Worm (Caenorhabditis elegans) whole organism, L2 larva: ENCODE results near the gene cdk-5.

ENCODE experiments used
- C34F6.9 ChIP-seq: fragments of 150-350 bp; optimal IDR thresholded peaks from 2 replicates; lab custom pipeline; 2014; ENCODE audit warnings: missing biosample characterization, missing genetic modification characterization
- R02D3.7 ChIP-seq: fragments of 150-350 bp; optimal IDR thresholded peaks from 2 replicates; lab custom pipeline; 2014; ENCODE audit warnings: missing biosample characterization, missing genetic modification characterization
- alr-1 ChIP-seq: fragments of 150-350 bp; optimal IDR thresholded peaks from 2 replicates; lab custom pipeline; 2014; ENCODE audit warnings: missing biosample characterization, missing genetic modification characterization
- aly-2 ChIP-seq: fragments of 150-350 bp; optimal IDR thresholded peaks from 2 replicates; lab custom pipeline; 2014; ENCODE audit warnings: missing biosample characterization, missing genetic modification characterization
- ama-1 ChIP-seq: fragments of 150-350 bp; optimal IDR thresholded peaks from 2 replicates; lab custom pipeline; 2018; ENCODE audit warnings: inconsistent platforms
- blmp-1 ChIP-seq: sonication (generic microtip); optimal IDR thresholded peaks from 2 replicates; lab custom pipeline; 2017; ENCODE audit warnings: missing genetic modification characterization, mild to moderate bottlenecking, missing compliant biosample characterization, antibody characterized with exemption, moderate library complexity; ENCODE audit not compliant: insufficient read depth
- ceh-16 ChIP-seq: fragments of 150-350 bp; optimal IDR thresholded peaks from 2 replicates; lab custom pipeline; 2014; ENCODE audit warnings: missing biosample characterization, missing genetic modification characterization
- ceh-82 ChIP-seq: fragments of 150-350 bp; optimal IDR thresholded peaks from 2 replicates; lab custom pipeline; 2014; ENCODE audit warnings: missing biosample characterization, missing genetic modification characterization
- crh-2 ChIP-seq: sonication (generic microtip); optimal IDR thresholded peaks from 2 replicates; lab custom pipeline; 2017; ENCODE audit warnings: missing biosample characterization, missing genetic modification characterization
- dmd-4 ChIP-seq: sonication (generic microtip); optimal IDR thresholded peaks from 2 replicates; lab custom pipeline; 2017; ENCODE audit warnings: missing biosample characterization, missing genetic modification characterization
- egl-27 ChIP-seq: sonication (generic microtip); optimal IDR thresholded peaks from 3 replicates; lab custom pipeline; 2017; ENCODE audit warnings: missing biosample characterization, missing genetic modification reagents, missing genetic modification characterization
- elt-3 ChIP-seq: sonication (generic microtip); optimal IDR thresholded peaks from 2 replicates; lab custom pipeline; 2017; ENCODE audit warnings: missing biosample characterization, missing genetic modification characterization
- fos-1 ChIP-seq: fragments of 150-350 bp; optimal IDR thresholded peaks from 2 replicates; lab custom pipeline; 2014; ENCODE audit warnings: missing biosample characterization, missing genetic modification characterization
- gmeb-1 ChIP-seq: fragments of 150-350 bp; optimal IDR thresholded peaks from 2 replicates; lab custom pipeline; 2014; ENCODE audit warnings: missing biosample characterization, missing genetic modification characterization
- lin-13 ChIP-seq: fragments of 150-350 bp; optimal IDR thresholded peaks from 2 replicates; lab custom pipeline; 2014; ENCODE audit warnings: missing biosample characterization, missing genetic modification reagents, missing genetic modification characterization
- lin-39 ChIP-seq: fragments of 150-350 bp; optimal IDR thresholded peaks from 2 replicates; lab custom pipeline; 2014; ENCODE audit warnings: missing biosample characterization, missing genetic modification reagents, missing genetic modification characterization
- lsy-2 ChIP-seq, 2 experiments: fragments of 150-350 bp in 1 of 2; sonication (generic microtip) in 1 of 2; optimal IDR thresholded peaks; 2 replicates each; lab custom pipeline; 2014 to 2017; ENCODE audit warnings: missing biosample characterization in 2 of 2, missing genetic modification characterization in 2 of 2
- mab-5 ChIP-seq: fragments of 150-350 bp; optimal IDR thresholded peaks from 2 replicates; lab custom pipeline; 2014; ENCODE audit warnings: missing biosample characterization, missing genetic modification characterization
- mbf-1 ChIP-seq: sonication (generic microtip); optimal IDR thresholded peaks from 2 replicates; lab custom pipeline; 2017; ENCODE audit warnings: missing biosample characterization, missing genetic modification characterization
- nhr-11 ChIP-seq: fragments of 150-350 bp; optimal IDR thresholded peaks from 2 replicates; lab custom pipeline; 2014; ENCODE audit warnings: missing biosample characterization, missing genetic modification characterization
- nhr-12 ChIP-seq: fragments of 150-350 bp; optimal IDR thresholded peaks from 2 replicates; lab custom pipeline; 2014; ENCODE audit warnings: missing biosample characterization, missing genetic modification characterization
- nhr-129 ChIP-seq: fragments of 150-350 bp; optimal IDR thresholded peaks from 2 replicates; lab custom pipeline; 2014; ENCODE audit warnings: missing biosample characterization, missing genetic modification characterization
- nhr-21 ChIP-seq: fragments of 150-350 bp; optimal IDR thresholded peaks from 2 replicates; lab custom pipeline; 2014; ENCODE audit warnings: missing biosample characterization, missing genetic modification characterization
- nhr-23 ChIP-seq: fragments of 150-350 bp; optimal IDR thresholded peaks from 2 replicates; lab custom pipeline; 2014; ENCODE audit warnings: missing biosample characterization, missing genetic modification reagents, missing genetic modification characterization
- nhr-237 ChIP-seq: fragments of 150-350 bp; optimal IDR thresholded peaks from 2 replicates; lab custom pipeline; 2014; ENCODE audit warnings: missing biosample characterization, missing genetic modification characterization
- nhr-6 ChIP-seq: fragments of 150-350 bp; optimal IDR thresholded peaks from 2 replicates; lab custom pipeline; 2014; ENCODE audit warnings: missing biosample characterization, missing genetic modification characterization
- sma-3 ChIP-seq: sonication (generic microtip); optimal IDR thresholded peaks from 2 replicates; lab custom pipeline; 2016; ENCODE audit warnings: missing genetic modification reagents, missing genetic modification characterization, missing compliant biosample characterization
- sma-9 ChIP-seq, 2 experiments: fragments of 150-350 bp in 1 of 2; sonication (generic microtip) in 1 of 2; optimal IDR thresholded peaks; 2 replicates each; lab custom pipeline; 2014 to 2016; ENCODE audit warnings: missing genetic modification characterization in 2 of 2, mild to moderate bottlenecking in 1 of 2, missing biosample characterization in 1 of 2, missing compliant biosample characterization in 1 of 2, missing genetic modification reagents in 1 of 2, moderate library complexity in 1 of 2
- snpc-4 ChIP-seq: fragments of 150-350 bp; optimal IDR thresholded peaks from 2 replicates; lab custom pipeline; 2014; ENCODE audit warnings: missing biosample characterization, missing genetic modification characterization
- unc-39 ChIP-seq: fragments of 150-350 bp; optimal IDR thresholded peaks from 2 replicates; lab custom pipeline; 2014; ENCODE audit warnings: missing biosample characterization, missing genetic modification characterization
- unc-55 ChIP-seq: fragments of 150-350 bp; sonication (generic microtip); optimal IDR thresholded peaks from 3 replicates; lab custom pipeline; 2014; ENCODE audit warnings: missing biosample characterization, missing genetic modification reagents, missing genetic modification characterization
- unc-62 ChIP-seq: fragments of 150-350 bp; optimal IDR thresholded peaks from 2 replicates; lab custom pipeline; 2014; ENCODE audit warnings: missing biosample characterization, missing genetic modification reagents, missing genetic modification characterization
- zag-1 ChIP-seq: fragments of 150-350 bp; optimal IDR thresholded peaks from 2 replicates; lab custom pipeline; 2014; ENCODE audit warnings: missing biosample characterization, missing genetic modification characterization
- ztf-1 ChIP-seq: fragments of 200-800 bp; sonication (Bioruptor generic); conservative IDR thresholded peaks from 2 replicates; pipeline ENCODE4 v1.3.6; 2022; ENCODE audit warnings: missing genetic modification characterization, missing compliant biosample characterization
- ztf-11 ChIP-seq: sonication (generic microtip); optimal IDR thresholded peaks from 2 replicates; lab custom pipeline; 2017; ENCODE audit warnings: missing biosample characterization, missing genetic modification characterization

Gene cdk-5

DNA sequence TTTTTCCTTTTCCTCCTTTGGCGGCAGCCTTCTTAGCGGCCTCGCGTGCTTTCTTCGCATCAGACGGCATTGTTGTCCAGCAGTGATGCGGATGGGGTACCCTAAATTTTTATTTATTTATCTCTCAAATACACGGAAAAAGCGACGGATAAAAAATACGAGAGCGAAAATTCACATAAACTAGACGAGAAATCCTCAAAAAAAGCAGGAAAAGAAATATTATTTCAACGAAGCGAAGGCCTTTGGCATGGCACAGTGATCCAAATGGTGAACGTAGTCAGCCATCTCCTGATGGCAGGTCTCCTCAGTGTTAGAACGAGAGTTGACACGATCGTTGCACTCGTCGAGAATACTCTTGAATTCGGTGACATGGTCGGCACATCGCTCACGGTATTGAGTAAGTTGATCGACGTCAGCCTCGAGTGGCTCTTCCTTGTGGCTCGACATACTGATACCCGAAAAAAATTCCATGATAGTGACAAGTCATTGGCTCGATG is 4.0 kb downstream of the cdk-5 start, which contains the start of the genes abcf-2 and T27E9.2:
abcf-2 (minus strand) TSS at position 101 of the 497 bp plus-strand sequence.
T27E9.2 (minus strand) TSS at position 447 of the 497 bp plus-strand sequence.
- TF ChIP-seq snpc-4 (tag; lab: Kevin White, UChicago) = no peak
- TF ChIP-seq nhr-23 (tag; lab: Kevin White, UChicago) = no peak
- TF ChIP-seq elt-3 (tag; lab: Kevin White, UChicago) = no peak
- no peak for TF ChIP-seq fos-1 (tag; lab: Kevin White, UChicago)
- no peak for TF ChIP-seq aly-2
- no peak for TF ChIP-seq lsy-2 (tag; optimal IDR thresholded peaks at IDR 0.05; lab: Kevin White, UChicago)
- no peak for TF ChIP-seq ceh-16 (tag; lab: Kevin White, UChicago)
- TF ChIP-seq sma-9 (GFP tag; optimal IDR thresholded peaks at IDR 0.05; lab: Kevin White, UChicago) = no peak
- no peak for TF ChIP-seq sma-9 (tag; optimal IDR thresholded peaks at IDR 0.05; lab: Kevin White, UChicago)
- TF ChIP-seq C34F6.9 = no peak
- no peak for TF ChIP-seq unc-62
- TF ChIP-seq, all 48 proteins: peak for 0

DNA sequence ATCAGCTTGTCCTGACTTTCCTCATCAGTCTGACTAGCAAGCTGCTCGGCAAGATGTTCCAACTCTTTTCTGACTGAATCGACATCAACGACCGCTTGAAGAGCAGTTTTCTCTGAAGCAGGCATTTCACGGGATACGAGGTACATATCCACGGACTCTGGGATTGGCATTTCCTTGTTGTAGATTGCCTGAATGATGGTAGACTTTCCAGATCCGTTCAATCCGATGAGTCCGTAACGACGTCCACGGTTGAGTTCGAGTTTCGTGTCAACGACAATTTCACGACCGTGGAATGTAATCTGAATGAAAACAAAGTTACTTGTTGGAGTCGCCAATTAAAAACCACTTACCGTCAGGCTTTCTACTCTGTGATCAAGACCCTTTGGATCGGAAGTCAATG is 4.6 kb downstream of the cdk-5 start:
- no peak for TF ChIP-seq C34F6.9
- TF ChIP-seq ama-1 (lab: Kevin White, UChicago) = no peak
- TF ChIP-seq mbf-1 (tag; lab: Kevin White, UChicago) = no peak
- no peak for TF ChIP-seq egl-27 (tag; lab: Kevin White, UChicago)
- TF ChIP-seq lsy-2 (tag; optimal IDR thresholded peaks at IDR 0.05; lab: Kevin White, UChicago) = no peak
- no peak for TF ChIP-seq nhr-129 (tag; lab: Kevin White, UChicago)
- no peak for TF ChIP-seq nhr-23 (tag; lab: Kevin White, UChicago)
- no peak for TF ChIP-seq nhr-11 (tag; lab: Kevin White, UChicago)
- no peak for TF ChIP-seq elt-3 (tag; lab: Kevin White, UChicago)
- TF ChIP-seq, all 48 proteins: peak for 0

DNA sequence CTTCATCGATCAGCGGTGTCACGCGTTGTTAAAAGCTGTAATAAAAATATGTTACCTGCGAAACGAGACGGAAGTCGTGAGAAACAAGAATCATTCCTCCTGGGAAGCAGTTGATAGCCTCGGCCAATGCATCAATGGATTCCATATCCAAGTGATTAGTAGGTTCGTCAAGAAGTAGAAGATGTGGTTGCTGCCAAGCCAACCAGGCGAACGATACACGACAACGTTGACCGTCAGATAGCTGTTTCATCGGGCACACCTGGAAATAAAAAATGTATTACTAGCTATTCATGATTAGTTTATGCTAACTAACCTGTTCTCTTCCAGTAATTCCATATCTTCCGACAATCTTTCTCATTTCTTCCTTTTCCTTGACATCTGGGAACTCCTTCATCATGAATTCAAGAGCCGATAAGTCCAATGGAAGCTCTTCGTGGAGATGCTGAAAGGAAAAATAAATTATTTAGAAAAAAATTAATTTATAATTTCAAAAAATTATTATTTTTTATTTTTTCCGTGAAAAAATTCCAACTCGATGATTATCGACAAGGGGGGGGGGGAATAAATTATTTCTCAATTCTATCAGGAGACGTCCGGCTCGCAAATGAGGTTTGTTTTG is 7.1 kb downstream of the cdk-5 start, which contains the start of gene tag-164:
tag-164 (plus strand) TSS at position 569 of the 619 bp plus-strand sequence.
- TF ChIP-seq nhr-129 (tag; lab: Kevin White, UChicago) = no peak
- TF ChIP-seq, all 48 proteins: peak for 0

DNA sequence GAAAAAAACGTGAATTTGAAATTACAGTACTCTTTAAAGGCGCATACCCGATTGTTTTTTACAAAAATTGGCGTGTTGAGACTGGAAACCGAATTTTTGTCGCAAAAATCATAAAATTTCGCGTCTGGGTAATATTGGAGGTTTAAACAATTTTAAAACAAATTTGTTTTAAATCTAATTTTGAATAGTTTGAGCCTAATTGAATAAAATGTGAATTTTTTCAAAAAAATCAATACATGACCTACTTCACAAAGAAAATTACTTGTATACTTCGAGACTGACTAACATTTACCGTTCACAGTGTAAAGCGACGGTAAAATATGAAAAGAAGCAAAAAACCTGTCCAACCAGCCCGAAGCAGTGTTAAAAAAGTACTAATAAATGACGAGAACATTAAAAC is 8.8 kb downstream of the cdk-5 start:
- no peak for TF ChIP-seq unc-55 (GFP tag; lab: Kevin White, UChicago)
- peak; percentile 1 for TF ChIP-seq ama-1 (lab: Kevin White, UChicago)

DNA sequence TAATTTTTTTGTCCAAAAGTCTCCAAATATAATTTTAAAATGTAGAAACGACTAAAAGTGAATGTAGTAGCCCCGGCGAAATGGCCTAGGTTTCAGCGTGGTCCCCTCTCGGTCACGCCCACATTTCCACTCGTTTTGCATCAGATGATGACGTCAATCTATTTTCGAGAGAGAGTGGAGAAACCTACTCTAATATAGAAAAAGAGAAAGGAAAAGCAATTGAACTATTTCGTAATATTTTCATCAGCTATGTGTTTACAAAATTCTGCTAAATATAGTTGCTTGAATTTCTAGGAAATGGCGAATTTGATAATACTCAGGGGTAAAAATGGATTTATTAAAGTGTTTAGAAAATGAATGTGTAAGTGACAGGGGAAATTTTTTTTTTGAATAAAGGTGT is 10.3 kb downstream of the cdk-5 start:
- TF ChIP-seq ztf-1 (GFP tag; lab: Robert Waterston, UW) = no peak
- no peak for TF ChIP-seq lin-39
- no peak for TF ChIP-seq egl-27 (tag; lab: Kevin White, UChicago)
- peak; percentile 73 for TF ChIP-seq C34F6.9
- no peak for TF ChIP-seq elt-3 (tag; lab: Kevin White, UChicago)
- TF ChIP-seq nhr-129 (tag; lab: Kevin White, UChicago) = peak; percentile 73
- no peak for TF ChIP-seq dmd-4 (tag; lab: Kevin White, UChicago)
- no peak for TF ChIP-seq ceh-16 (tag; lab: Kevin White, UChicago)
- TF ChIP-seq blmp-1 = no peak
- TF ChIP-seq gmeb-1 (tag; lab: Kevin White, UChicago) = no peak
- TF ChIP-seq aly-2 = no peak
- TF ChIP-seq crh-2 (tag; lab: Kevin White, UChicago) = peak; percentile 66
- TF ChIP-seq nhr-11 (tag; lab: Kevin White, UChicago) = no peak
- TF ChIP-seq unc-55 (GFP tag; lab: Kevin White, UChicago) = peak; percentile 92
- TF ChIP-seq nhr-6 (tag; lab: Kevin White, UChicago) = no peak
- no peak for TF ChIP-seq ama-1 (lab: Kevin White, UChicago)
- no peak for TF ChIP-seq nhr-237 (tag; lab: Kevin White, UChicago)
- no peak for TF ChIP-seq nhr-21
- TF ChIP-seq snpc-4 (tag; lab: Kevin White, UChicago) = no peak
- TF ChIP-seq ztf-11 = no peak
- peak; percentile 12 for TF ChIP-seq sma-9 (GFP tag; optimal IDR thresholded peaks at IDR 0.05; lab: Kevin White, UChicago)
- no peak for TF ChIP-seq sma-9 (tag; optimal IDR thresholded peaks at IDR 0.05; lab: Kevin White, UChicago)
- no peak for TF ChIP-seq fos-1 (tag; lab: Kevin White, UChicago)
- TF ChIP-seq nhr-12 = no peak
- TF ChIP-seq mab-5 = no peak
- no peak for TF ChIP-seq ceh-82 (tag; lab: Kevin White, UChicago)
- TF ChIP-seq sma-3 = no peak
- no peak for TF ChIP-seq R02D3.7 (tag; lab: Kevin White, UChicago)
- peak; percentile 1 for TF ChIP-seq zag-1 (tag; lab: Kevin White, UChicago)
- TF ChIP-seq alr-1 = no peak
- TF ChIP-seq nhr-23 (tag; lab: Kevin White, UChicago) = no peak
- TF ChIP-seq lin-13 (GFP tag; lab: Kevin White, UChicago) = peak; percentile 53
- peak in 1 of 2 experiments; percentile 64 for TF ChIP-seq lsy-2 (tag; optimal IDR thresholded peaks at IDR 0.05; lab: Kevin White, UChicago)
- TF ChIP-seq unc-39 = no peak
